Worm (Caenorhabditis elegans): Measurements from ENCODE around the gene ZK1098.6.

Gene ZK1098.6

ce11 chrIII:9521410-9522090 lies 5.4 kb upstream of the ZK1098.6 start, which contains the start of the genes clu-1 and prp-40:
Gene clu-1 (minus strand): TSS chrIII:9521460.
Gene prp-40 (plus strand): TSS chrIII:9522075.
- TF ChIP-seq hlh-8 (tag; optimal IDR thresholded peaks at IDR 0.05): no peak
- peak; percentile 61 for TF ChIP-seq tbx-2 (tag; optimal IDR thresholded peaks at IDR 0.05)
- no peak for TF ChIP-seq fkh-6 (tag; optimal IDR thresholded peaks at IDR 0.05)
- TF ChIP-seq ceh-19 (GFP tag; optimal IDR thresholded peaks at IDR 0.05): no peak
- TF ChIP-seq sox-4 (tag; optimal IDR thresholded peaks at IDR 0.05): no peak
- TF ChIP-seq fax-1 (tag; optimal IDR thresholded peaks at IDR 0.05): no peak
- TF ChIP-seq hlh-13 (GFP tag; optimal IDR thresholded peaks at IDR 0.05): no peak
- TF ChIP-seq lin-11 (tag; optimal IDR thresholded peaks at IDR 0.05): no peak
- no peak for TF ChIP-seq pag-3 (tag; optimal IDR thresholded peaks at IDR 0.05; ENCODE audit: borderline replicate concordance)
- no peak for TF ChIP-seq ahr-1 (tag; optimal IDR thresholded peaks at IDR 0.05)
- TF ChIP-seq odd-2 (tag; optimal IDR thresholded peaks at IDR 0.05): no peak
- TF ChIP-seq elt-2 (tag; optimal IDR thresholded peaks at IDR 0.05): peak; percentile 34
- no peak for TF ChIP-seq dve-1 (tag; optimal IDR thresholded peaks at IDR 0.05)
- no peak for TF ChIP-seq Y22D7AL.16 (tag; optimal IDR thresholded peaks at IDR 0.05)
- TF ChIP-seq che-1 (tag; optimal IDR thresholded peaks at IDR 0.05): no peak
- no peak for TF ChIP-seq pros-1 (tag; optimal IDR thresholded peaks at IDR 0.05)
- no peak for TF ChIP-seq pax-1 (tag; optimal IDR thresholded peaks at IDR 0.05)
- TF ChIP-seq hlh-15 (tag; optimal IDR thresholded peaks at IDR 0.05): no peak
- TF ChIP-seq ceh-45 (GFP tag; IDR thresholded peaks at IDR 0.05): no peak
- TF ChIP-seq elt-4 (tag; optimal IDR thresholded peaks at IDR 0.05): no peak
- TF ChIP-seq dmd-4 (tag; optimal IDR thresholded peaks at IDR 0.05; ENCODE audit: borderline replicate concordance): no peak
- TF ChIP-seq npax-4 (tag; optimal IDR thresholded peaks at IDR 0.05): no peak
- TF ChIP-seq pqm-1 (tag; optimal IDR thresholded peaks at IDR 0.05): no peak
- TF ChIP-seq pha-4 (tag; optimal IDR thresholded peaks at IDR 0.05): no peak
- TF ChIP-seq syd-9 (tag; optimal IDR thresholded peaks at IDR 0.05): no peak
- no peak for TF ChIP-seq hlh-6 (tag; optimal IDR thresholded peaks at IDR 0.05)
- TF ChIP-seq ref-2 (tag; optimal IDR thresholded peaks at IDR 0.05): no peak
- TF ChIP-seq hlh-30 (tag; optimal IDR thresholded peaks at IDR 0.05; ENCODE audit: insufficient read depth): peak; percentile 17
- TF ChIP-seq ceh-24 (tag; optimal IDR thresholded peaks at IDR 0.05): no peak
- TF ChIP-seq T23F11.4 (GFP tag; optimal IDR thresholded peaks at IDR 0.05): no peak
- TF ChIP-seq ceh-48 (tag; optimal IDR thresholded peaks at IDR 0.05): peak; percentile 35
- no peak for TF ChIP-seq unc-3 (GFP tag; conservative IDR thresholded peaks at IDR 0.05)
- TF ChIP-seq unc-3 (tag; optimal IDR thresholded peaks at IDR 0.05): no peak
- peak; percentile 73 for TF ChIP-seq nfya-1 (tag; optimal IDR thresholded peaks at IDR 0.05)
- TF ChIP-seq eyg-1 (tag; optimal IDR thresholded peaks at IDR 0.05): no peak
- no peak for TF ChIP-seq mec-3 (tag; optimal IDR thresholded peaks at IDR 0.05; ENCODE audit: borderline replicate concordance)
- no peak for TF ChIP-seq K09A11.1 (tag; optimal IDR thresholded peaks at IDR 0.05; ENCODE audit: insufficient read depth)
- no peak for TF ChIP-seq zip-5 (tag; optimal IDR thresholded peaks at IDR 0.05)
- peak; percentile 75 for TF ChIP-seq unc-42 (tag; optimal IDR thresholded peaks at IDR 0.05)
- peak; percentile 67 for TF ChIP-seq ceh-18 (tag; optimal IDR thresholded peaks at IDR 0.05)
- TF ChIP-seq ttx-3 (tag; optimal IDR thresholded peaks at IDR 0.05): no peak
- no peak for TF ChIP-seq F13H6.1 (tag; optimal IDR thresholded peaks at IDR 0.05)
- no peak for TF ChIP-seq ceh-14 (tag; optimal IDR thresholded peaks at IDR 0.05)
- TF ChIP-seq ama-1 (optimal IDR thresholded peaks at IDR 0.05): no peak
- TF ChIP-seq ceh-22 (tag; optimal IDR thresholded peaks at IDR 0.05): no peak
- no peak for TF ChIP-seq ztf-16 (tag; optimal IDR thresholded peaks at IDR 0.05)
- no peak for TF ChIP-seq nhr-232 (tag; optimal IDR thresholded peaks at IDR 0.05)
- TF ChIP-seq ceh-9 (tag; optimal IDR thresholded peaks at IDR 0.05): no peak
- TF ChIP-seq K02D7.2 (tag; optimal IDR thresholded peaks at IDR 0.05): no peak
- TF ChIP-seq pat-9 (tag; optimal IDR thresholded peaks at IDR 0.05): no peak
- no peak for TF ChIP-seq rnt-1 (tag; optimal IDR thresholded peaks at IDR 0.05)
- TF ChIP-seq ceh-31 (tag; optimal IDR thresholded peaks at IDR 0.05): peak; percentile 50
- no peak for TF ChIP-seq pha-2 (tag; optimal IDR thresholded peaks at IDR 0.05)

All from whole organism, late embryonic.